Worm (Caenorhabditis elegans): ENCODE results near the gene C08E8.10.

C08E8.10 gene

ce11 chrV:18298506-18298905 lies 41.2 kb downstream of the C08E8.10 start, which contains the start of gene Y51A2A.5 (continued):
- TF ChIP-seq zfh-2 (GFP tag; conservative IDR thresholded peaks at IDR 0.05) (no peak), nhr-80 (tag; optimal IDR thresholded peaks at IDR 0.05) (no peak), pbrm-1 (GFP tag; IDR thresholded peaks at IDR 0.05) (no peak), F33H1.4 (GFP tag; IDR thresholded peaks at IDR 0.05) (no peak), fkh-3 (tag; optimal IDR thresholded peaks at IDR 0.05) (no peak)

- no peak for TF ChIP-seq snpc-1.1 (tag; optimal IDR thresholded peaks at IDR 0.05; ENCODE audit: insufficient read depth)
- no peak for TF ChIP-seq lsy-27 (tag; optimal IDR thresholded peaks at IDR 0.05; ENCODE audit: borderline replicate concordance, insufficient read depth)
- no peak for TF ChIP-seq K11D2.4 (GFP tag; IDR thresholded peaks at IDR 0.05)
- no peak for TF ChIP-seq B0336.3 (GFP tag; IDR thresholded peaks at IDR 0.05)
- no peak for TF ChIP-seq F57A8.1 (GFP tag; optimal IDR thresholded peaks at IDR 0.05)
- TF ChIP-seq lsl-1 (GFP tag; optimal IDR thresholded peaks at IDR 0.05): no peak
- no peak for TF ChIP-seq Y56A3A.18 (GFP tag; IDR thresholded peaks at IDR 0.05)
- TF ChIP-seq bed-2 (GFP tag; IDR thresholded peaks at IDR 0.05): no peak
These were observed 47.4 kb downstream of the C08E8.10 start, which contains the start of gene Y51A2A.12 for ce11 chrV:18292295-18292694. Gene Y51A2A.12 (plus strand): TSS chrV:18292595.

- TF ChIP-seq F22D6.2 (tag; optimal IDR thresholded peaks at IDR 0.05): no peak
- TF ChIP-seq egrh-3 (GFP tag; IDR thresholded peaks at IDR 0.05): no peak
- TF ChIP-seq die-1 (tag; optimal IDR thresholded peaks at IDR 0.05): no peak
- no peak for TF ChIP-seq him-1 (tag; optimal IDR thresholded peaks at IDR 0.05)
- no peak for TF ChIP-seq let-607 (tag; optimal IDR thresholded peaks at IDR 0.05)
- TF ChIP-seq mxl-1 (tag; optimal IDR thresholded peaks at IDR 0.05): no peak
- TF ChIP-seq xnd-1 (tag; optimal IDR thresholded peaks at IDR 0.05): no peak
- no peak for TF ChIP-seq ccch-3 (GFP tag; optimal IDR thresholded peaks at IDR 0.05)
- TF ChIP-seq mel-28 (tag; optimal IDR thresholded peaks at IDR 0.05; ENCODE audit: borderline replicate concordance): no peak
- TF ChIP-seq nhr-80 (tag; optimal IDR thresholded peaks at IDR 0.05): no peak
These were observed 49.1 kb downstream of the C08E8.10 start, which contains the start of gene Y51A2A.4 for ce11 chrV:18290642-18291041. Gene Y51A2A.4 (plus strand): TSS chrV:18290942.

Data from whole organism, young adult.